Fruit fly (Drosophila melanogaster) S2 (cell line): ENCODE measurements around the gene LManV.

ENCODE experiments used
- CG8478 ChIP-seq: fragments of >200 bp; optimal IDR thresholded peaks from 2 replicates; lab custom pipeline; 2018
- CTCF ChIP-seq, 2 experiments: fragments of >200 bp; optimal IDR thresholded peaks; 2 replicates each; lab custom pipeline; 2018

- TF ChIP-seq CTCF (optimal IDR thresholded peaks at IDR 0.05; lab: Kevin White, UChicago): no peak
- no peak for TF ChIP-seq CG8478 (lab: Kevin White, UChicago)
Observed at dm6 chr2L:8743082-8743481, 33.0 kb downstream of the LManV start.
